Worm (Caenorhabditis elegans) whole organism, young adult: Measurements from ENCODE around the gene srlf-31.

Source experiments
- D2030.7 ChIP-seq: fragments of 200-800 bp; sonication (Bioruptor generic); IDR thresholded peaks from 2 replicates; pipeline ENCODE4 v1.3.6; 2022; ENCODE audit warnings: missing genetic modification reagents, missing genetic modification characterization, missing compliant biosample characterization
- F23B12.7 ChIP-seq: sonication (generic microtip); optimal IDR thresholded peaks from 2 replicates; lab custom pipeline; 2017; ENCODE audit warnings: missing genetic modification characterization, mild to moderate bottlenecking, missing compliant biosample characterization, antibody characterized with exemption, moderate library complexity; ENCODE audit not compliant: insufficient read depth
- F57A8.1 ChIP-seq: fragments of 200-800 bp; sonication (Bioruptor generic); optimal IDR thresholded peaks from 2 replicates; lab custom pipeline; 2018; ENCODE audit warnings: mild to moderate bottlenecking, missing genetic modification characterization, moderate library complexity, missing compliant biosample characterization
- hmg-1.2 ChIP-seq: fragments of 200-800 bp; sonication (Bioruptor generic); IDR thresholded peaks from 2 replicates; pipeline ENCODE4 v1.3.6; 2022; ENCODE audit warnings: missing genetic modification reagents, missing genetic modification characterization, missing compliant biosample characterization
- pha-4 ChIP-seq: fragments of 150-350 bp; sonication (generic microtip); optimal IDR thresholded peaks from 2 replicates; lab custom pipeline; 2014; ENCODE audit warnings: missing biosample characterization, missing genetic modification reagents, missing genetic modification characterization

ce11 chrIV:11901215-11901614 lies 21.8 kb downstream of the srlf-31 start:
- TF ChIP-seq D2030.7 (GFP tag; lab: Robert Waterston, UW), result no peak
- no peak for TF ChIP-seq F23B12.7 (tag; lab: Kevin White, UChicago)
- TF ChIP-seq F57A8.1 (GFP tag; lab: Kevin White, UChicago), result no peak
- no peak for TF ChIP-seq pha-4 (tag; lab: Kevin White, UChicago)
- TF ChIP-seq hmg-1.2 (GFP tag; lab: Robert Waterston, UW), result no peak
